Fruit fly (Drosophila melanogaster): ENCODE data around the gene RhoGAP102A.
"Not testable (repeated sequence)": the region's sequence is repeated elsewhere in the genome, so short reads cannot be mapped to it uniquely, and the experiment has no call there.

The RhoGAP102A gene

DNA sequence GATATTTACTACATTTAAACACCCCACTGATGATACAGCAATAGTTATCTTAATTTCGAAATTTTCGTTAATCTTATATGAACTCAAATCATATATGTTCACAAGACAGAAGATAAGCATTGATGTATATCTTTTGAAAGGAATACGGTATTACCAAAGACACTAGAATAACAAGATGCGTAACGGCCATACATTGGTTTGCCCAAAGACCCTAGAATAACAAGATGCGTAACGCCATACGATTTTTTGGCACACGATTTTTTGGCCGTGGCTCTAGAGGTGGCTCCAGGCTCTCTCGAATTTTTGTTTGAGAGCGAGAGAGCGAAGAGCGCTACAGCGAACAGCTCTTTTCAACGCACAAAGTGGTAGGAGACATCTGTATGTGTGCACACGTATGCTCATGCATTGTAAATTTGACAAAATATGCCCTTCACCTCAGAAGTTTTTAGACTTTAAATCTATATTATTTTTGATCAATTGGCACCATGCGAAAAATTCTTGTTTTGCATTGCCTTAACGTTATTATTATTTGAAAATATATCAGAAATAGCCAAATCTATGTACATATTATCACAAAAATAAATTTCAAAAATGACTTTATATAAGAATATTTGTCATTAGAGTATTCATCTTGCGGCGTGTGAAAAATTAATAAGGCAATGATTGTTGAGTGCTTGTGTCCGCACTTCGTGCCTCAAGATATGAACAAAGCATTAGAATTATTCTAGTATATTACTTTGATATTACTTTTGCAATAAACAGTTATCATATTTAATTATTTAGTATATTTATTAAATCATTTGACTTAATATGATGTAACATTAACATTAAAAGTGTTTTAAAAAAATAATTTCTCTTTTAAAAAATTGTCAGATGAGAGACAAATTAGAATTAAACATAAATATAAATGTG lies 51.9 kb downstream of the RhoGAP102A start, which contains the start of gene Syt7:
Gene Syt7 (minus strand): TSS at position 51 of the 912 bp plus-strand sequence.
- not testable (repeated sequence) for TF ChIP-seq CG8119 (GFP tag; IDR thresholded peaks at IDR 0.05); fkh (GFP tag; optimal IDR thresholded peaks at IDR 0.05); vri (GFP tag; optimal IDR thresholded peaks at IDR 0.05)

DNA sequence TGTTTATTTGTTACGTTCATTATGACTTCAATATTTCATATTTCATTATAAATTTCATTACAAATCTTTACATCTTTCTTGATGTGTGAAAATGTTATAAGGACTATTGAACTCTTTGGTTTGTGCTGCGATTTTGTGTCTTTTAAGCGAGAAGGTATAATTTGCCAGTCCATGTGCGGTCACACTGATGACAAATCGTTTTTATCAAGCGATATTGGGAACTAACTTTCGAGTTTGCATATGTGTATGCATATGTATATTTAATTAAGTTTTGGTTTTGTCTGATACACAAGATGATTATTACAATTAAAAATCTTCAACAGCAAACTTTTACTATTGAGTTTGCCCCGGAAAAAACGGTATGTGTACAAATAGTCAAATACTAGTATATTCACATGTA lies 53.1 kb downstream of the RhoGAP102A start, which contains the start of gene Rad23:
Gene Rad23 (plus strand): TSS at position 163 of the 400 bp plus-strand sequence.
- TF ChIP-seq Sox14 (GFP tag; optimal IDR thresholded peaks at IDR 0.05) (peak; percentile 28), CG6792 (GFP tag; optimal IDR thresholded peaks at IDR 0.05) (no peak), CG31627 (GFP tag; optimal IDR thresholded peaks at IDR 0.05) (peak; percentile 15), CG10669 (GFP tag; optimal IDR thresholded peaks at IDR 0.05) (no peak), cyc (GFP tag; optimal IDR thresholded peaks at IDR 0.05) (peak; percentile 4), Hr39 (GFP tag; optimal IDR thresholded peaks at IDR 0.05) (no peak), CG3032 (tag; optimal IDR thresholded peaks at IDR 0.05) (peak; percentile 15), Sox102F (GFP tag; optimal IDR thresholded peaks at IDR 0.05) (no peak), pdm3 (GFP tag; optimal IDR thresholded peaks at IDR 0.05) (peak; percentile 15), acj6 (GFP tag; optimal IDR thresholded peaks at IDR 0.05) (no peak), Eip78C (GFP tag) (peak; percentile 69), CG32006 (GFP tag; optimal IDR thresholded peaks at IDR 0.05) (no peak), topi (GFP tag; optimal IDR thresholded peaks at IDR 0.05) (peak; percentile 15), ss (GFP tag; optimal IDR thresholded peaks at IDR 0.05) (peak in 1 of 2 experiments; percentile 48), OdsH (GFP tag; optimal IDR thresholded peaks at IDR 0.05) (no peak), net (GFP tag; optimal IDR thresholded peaks at IDR 0.05) (no peak)

DNA sequence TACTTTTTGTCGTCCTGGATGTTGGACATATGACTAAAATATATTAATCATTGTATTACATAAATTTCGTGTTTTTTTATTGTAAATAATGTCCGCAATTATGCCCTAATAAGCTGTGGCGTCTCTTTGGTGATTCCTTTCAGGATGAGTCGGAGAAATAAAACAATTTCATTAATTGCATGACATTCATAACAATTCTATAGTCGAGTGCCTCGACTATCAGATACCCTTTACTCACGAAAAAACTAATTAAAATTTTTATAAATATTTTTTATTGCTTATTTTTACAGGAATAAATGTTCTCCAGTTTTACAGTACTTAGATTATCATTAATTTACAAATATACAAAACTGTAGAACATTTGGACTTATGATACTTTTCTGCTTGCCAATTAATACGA lies 55.9 kb downstream of the RhoGAP102A start:
- no peak for TF ChIP-seq achi (GFP tag; optimal IDR thresholded peaks at IDR 0.05)
- TF ChIP-seq Ets21C (GFP tag; optimal IDR thresholded peaks at IDR 0.05): no peak
- no peak for TF ChIP-seq CG9139 (GFP tag; optimal IDR thresholded peaks at IDR 0.05)
- no peak for TF ChIP-seq pdm3 (GFP tag; optimal IDR thresholded peaks at IDR 0.05)
- no peak for TF ChIP-seq CG8119 (GFP tag; IDR thresholded peaks at IDR 0.05)
- TF ChIP-seq Sox102F (GFP tag; optimal IDR thresholded peaks at IDR 0.05): no peak
- no peak for TF ChIP-seq Smox (GFP tag; optimal IDR thresholded peaks at IDR 0.05)

DNA sequence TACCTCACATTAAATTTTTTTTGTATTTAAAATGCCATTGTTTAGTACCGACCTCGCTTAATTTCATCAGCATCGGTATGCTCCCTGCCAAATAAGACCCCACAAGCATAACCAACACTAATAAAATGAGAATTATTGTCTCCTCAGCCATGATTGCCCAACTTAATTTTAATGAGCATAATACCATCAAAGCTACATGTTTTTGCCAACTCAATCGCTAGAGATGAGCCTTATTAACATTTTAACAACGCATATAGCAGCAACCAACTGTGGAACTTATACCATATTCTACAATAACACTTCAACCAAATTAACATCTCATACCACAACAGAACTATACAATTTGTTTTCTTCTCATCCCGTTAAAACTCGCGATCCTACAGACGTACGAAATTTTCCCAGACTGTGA lies 58.9 kb downstream of the RhoGAP102A start, which contains the start of gene Zip102B:
Gene Zip102B (minus strand): TSS at position 392 of the 409 bp plus-strand sequence.
- peak; percentile 72 for TF ChIP-seq Eip78C (GFP tag)
- TF ChIP-seq CG1621 (tag; optimal IDR thresholded peaks at IDR 0.05): no peak

DNA sequence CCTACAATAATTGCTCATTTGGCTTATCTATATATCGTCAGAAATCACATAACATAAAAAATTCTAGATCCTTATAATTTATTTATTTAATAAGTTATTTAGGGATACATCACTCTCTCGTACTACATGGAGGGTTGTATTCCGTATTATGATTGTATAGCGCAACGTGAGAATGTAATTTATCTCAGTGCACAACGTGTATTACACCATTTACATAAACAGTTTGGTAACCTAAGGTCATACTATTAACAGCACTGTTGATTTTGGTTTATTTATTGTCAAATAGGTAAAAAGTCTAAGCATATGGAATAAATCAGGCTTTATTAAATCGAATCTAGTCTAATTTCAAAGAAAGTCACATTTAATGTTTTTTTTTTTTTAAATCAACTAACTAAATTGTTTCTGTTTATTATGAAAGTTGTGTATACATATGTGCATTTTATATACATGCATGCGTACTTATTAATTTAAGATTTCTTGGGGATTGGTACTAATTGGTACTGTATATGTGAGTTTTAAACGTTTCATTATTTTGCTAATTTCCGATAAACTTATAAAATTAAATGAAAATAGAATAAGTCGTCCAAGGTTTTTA lies 60.0 kb downstream of the RhoGAP102A start, which contains the start of gene Rnf11:
Gene Rnf11 (plus strand): TSS at position 252 of the 595 bp plus-strand sequence.
- TF ChIP-seq Sox102F (GFP tag; optimal IDR thresholded peaks at IDR 0.05) (no peak), CG3032 (tag; optimal IDR thresholded peaks at IDR 0.05) (peak; percentile 21), CG34406 (GFP tag; optimal IDR thresholded peaks at IDR 0.05) (no peak), Eip78C (GFP tag) (peak; percentile 43), Blimp-1 (GFP tag; optimal IDR thresholded peaks at IDR 0.05) (no peak), OdsH (GFP tag; optimal IDR thresholded peaks at IDR 0.05) (peak; percentile 11), CG31627 (GFP tag; optimal IDR thresholded peaks at IDR 0.05) (peak; percentile 33), Hr38 (GFP tag; optimal IDR thresholded peaks at IDR 0.05) (no peak), CG10631 (GFP tag; optimal IDR thresholded peaks at IDR 0.05) (peak; percentile 15), fkh (GFP tag; optimal IDR thresholded peaks at IDR 0.05) (peak; percentile 44), Hr39 (GFP tag; optimal IDR thresholded peaks at IDR 0.05) (peak; percentile 43), CG6276 (GFP tag; optimal IDR thresholded peaks at IDR 0.05) (no peak)
